Fruit fly (Drosophila melanogaster): ENCODE results near the gene CG8891.

Gene CG8891

dm6 chr2L:5002031-5002430 is 22.9 kb upstream of the CG8891 start:
- no peak for TF ChIP-seq CG17801 (GFP tag; optimal IDR thresholded peaks at IDR 0.05; ENCODE audit: partially characterized antibody)

DNA sequence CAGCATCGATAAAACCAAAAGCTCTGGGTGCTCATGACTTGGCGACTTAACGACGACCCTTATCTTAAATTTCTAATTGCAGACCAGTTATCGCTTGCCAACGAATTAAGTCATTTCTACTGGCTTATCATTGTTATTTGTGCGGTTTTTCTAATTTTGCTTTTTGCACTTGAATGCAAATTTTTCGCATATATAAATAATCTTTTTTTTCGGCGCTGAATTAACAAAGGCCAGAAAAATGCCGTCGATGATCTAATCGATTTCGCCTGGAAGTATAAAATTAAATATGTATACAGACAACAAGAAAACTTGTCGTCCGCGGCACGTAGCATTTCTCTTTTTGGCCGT is 22.4 kb upstream of the CG8891 start:
- TF ChIP-seq CG17801 (GFP tag; optimal IDR thresholded peaks at IDR 0.05; ENCODE audit: partially characterized antibody), result no peak

dm6 chr2L:5000919-5001581 is 21.9 kb upstream of the CG8891 start:
- no peak for TF ChIP-seq CG17801 (GFP tag; optimal IDR thresholded peaks at IDR 0.05; ENCODE audit: partially characterized antibody)

- TF ChIP-seq CG17801 (GFP tag; optimal IDR thresholded peaks at IDR 0.05; ENCODE audit: partially characterized antibody), result peak; percentile 77
Observed at dm6 chr2L:5000287-5000871, 21.2 kb upstream of the CG8891 start.

DNA sequence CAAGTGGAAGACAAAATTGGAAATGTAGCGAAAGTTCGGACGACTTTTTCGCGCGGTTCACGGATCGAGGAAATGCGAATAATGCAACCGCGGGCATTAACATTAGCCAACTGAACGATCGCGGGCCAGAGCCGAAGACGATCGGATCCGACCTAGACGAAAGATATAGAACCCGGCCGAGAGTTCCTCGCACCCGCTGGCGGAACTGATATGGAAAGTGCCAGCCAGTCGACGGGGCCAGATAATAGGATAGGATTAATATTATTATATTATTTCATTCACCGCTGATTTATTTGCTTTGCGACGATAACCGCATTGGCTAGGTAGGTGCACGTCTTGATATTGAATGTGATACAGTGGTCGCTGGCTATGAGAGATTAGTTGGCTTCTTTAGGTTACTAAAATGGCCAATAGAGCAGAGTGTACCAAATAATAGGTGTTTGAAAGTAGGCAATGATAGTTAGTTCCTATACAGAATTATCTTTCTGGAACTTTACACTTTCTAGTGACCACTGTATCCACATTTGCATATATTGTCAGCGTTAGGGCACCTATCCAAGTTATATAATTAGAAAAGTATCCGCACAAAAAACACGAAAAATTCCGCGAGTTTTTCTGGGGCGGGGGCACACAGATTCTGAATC is 20.3 kb upstream of the CG8891 start:
- TF ChIP-seq CG17801 (GFP tag; optimal IDR thresholded peaks at IDR 0.05; ENCODE audit: partially characterized antibody), result peak; percentile 77

dm6 chr2L:4998571-4999191 is 19.5 kb upstream of the CG8891 start:
- no peak for TF ChIP-seq CG17801 (GFP tag; optimal IDR thresholded peaks at IDR 0.05; ENCODE audit: partially characterized antibody)

DNA sequence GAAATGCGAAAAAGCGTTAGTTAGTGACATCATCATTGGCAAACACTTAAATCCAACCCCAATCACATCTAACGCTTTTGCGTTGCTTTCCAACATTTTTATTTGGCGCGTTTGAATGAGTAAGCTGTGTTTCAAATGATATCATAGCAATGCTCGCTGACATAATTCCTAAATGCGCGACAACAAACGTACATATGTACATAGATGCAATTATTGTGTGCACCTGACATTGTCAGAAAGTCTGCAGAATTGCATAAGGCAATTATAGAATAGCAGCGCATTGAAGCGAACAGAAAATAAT is 19.0 kb upstream of the CG8891 start:
- no peak for TF ChIP-seq CG17801 (GFP tag; optimal IDR thresholded peaks at IDR 0.05; ENCODE audit: partially characterized antibody)

DNA sequence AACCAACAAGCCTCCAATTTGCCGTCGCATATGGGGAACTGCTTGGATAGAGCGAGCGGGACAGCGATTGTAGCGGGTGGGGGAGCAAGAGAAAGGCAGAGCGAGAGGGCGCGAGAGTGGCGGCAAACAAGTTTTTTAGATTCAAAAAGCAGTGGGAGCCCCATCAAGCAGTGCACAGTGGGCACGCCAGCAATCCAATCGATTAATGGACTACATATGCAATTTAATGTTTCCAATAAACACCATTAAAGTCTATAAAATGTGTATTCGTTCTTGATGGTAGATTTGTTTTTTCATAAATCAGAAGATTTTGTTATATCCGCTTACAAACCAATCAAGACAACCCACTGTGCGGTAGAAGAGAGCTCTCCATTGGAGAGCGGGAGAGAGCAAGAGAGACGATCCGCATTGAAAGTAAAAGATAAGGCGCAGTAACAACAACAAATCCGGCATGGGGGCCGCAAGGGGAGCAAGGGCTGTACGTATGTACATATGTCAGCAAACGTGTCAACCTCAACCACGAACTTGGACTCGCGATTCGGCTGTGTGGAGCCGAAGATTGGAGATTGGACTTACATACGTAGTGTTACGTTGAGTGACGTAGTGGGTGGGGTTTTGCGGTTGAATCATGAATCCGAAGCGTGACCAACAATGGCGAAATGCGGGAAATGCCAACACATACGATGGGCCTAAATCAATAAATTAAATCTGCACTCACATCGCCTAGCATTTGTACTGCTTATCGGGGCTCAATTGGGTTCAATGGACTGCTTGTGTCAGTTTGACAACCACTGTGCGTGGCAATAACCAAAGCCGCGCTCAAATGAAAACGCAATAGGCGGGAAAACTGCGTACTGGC is 18.5 kb upstream of the CG8891 start:
- peak; percentile 93 for TF ChIP-seq CG17801 (GFP tag; optimal IDR thresholded peaks at IDR 0.05; ENCODE audit: partially characterized antibody)

dm6 chr2L:4996283-4996922 is 17.2 kb upstream of the CG8891 start:
- TF ChIP-seq CG17801 (GFP tag; optimal IDR thresholded peaks at IDR 0.05; ENCODE audit: partially characterized antibody), result no peak

- no peak for TF ChIP-seq CG17801 (GFP tag; optimal IDR thresholded peaks at IDR 0.05; ENCODE audit: partially characterized antibody)
Observed at dm6 chr2L:4995837-4996136, 16.6 kb upstream of the CG8891 start.

- no peak for TF ChIP-seq CG17801 (GFP tag; optimal IDR thresholded peaks at IDR 0.05; ENCODE audit: partially characterized antibody)
Observed at dm6 chr2L:4995010-4995836, 16.0 kb upstream of the CG8891 start.

DNA sequence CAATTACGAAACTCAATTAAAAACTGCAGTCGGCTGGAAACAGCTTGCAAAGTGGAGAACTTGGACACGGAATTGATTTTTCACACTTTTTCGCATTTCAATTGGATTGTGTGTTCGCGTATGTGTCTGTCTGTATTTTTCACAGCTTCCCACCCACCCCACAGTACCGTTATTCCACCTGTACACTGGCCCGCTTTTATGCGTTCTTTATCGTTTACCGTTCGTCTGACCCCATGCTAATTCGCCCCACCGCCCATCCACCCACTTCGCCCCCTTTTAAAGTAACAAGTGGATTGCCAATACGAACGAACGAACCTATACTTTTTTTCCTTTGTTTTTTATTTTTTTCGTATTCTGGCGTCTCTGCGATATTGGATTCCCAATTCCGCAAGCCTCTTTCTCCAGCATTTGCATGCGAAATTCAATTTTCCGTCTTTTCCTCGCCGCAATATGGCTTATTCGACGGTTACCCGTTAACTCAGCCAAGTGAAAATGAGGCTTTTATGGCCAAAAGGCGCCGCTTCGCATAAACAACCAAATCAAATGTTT is 3.0 kb upstream of the CG8891 start:
- no peak for TF ChIP-seq CG17801 (GFP tag; optimal IDR thresholded peaks at IDR 0.05; ENCODE audit: partially characterized antibody)

DNA sequence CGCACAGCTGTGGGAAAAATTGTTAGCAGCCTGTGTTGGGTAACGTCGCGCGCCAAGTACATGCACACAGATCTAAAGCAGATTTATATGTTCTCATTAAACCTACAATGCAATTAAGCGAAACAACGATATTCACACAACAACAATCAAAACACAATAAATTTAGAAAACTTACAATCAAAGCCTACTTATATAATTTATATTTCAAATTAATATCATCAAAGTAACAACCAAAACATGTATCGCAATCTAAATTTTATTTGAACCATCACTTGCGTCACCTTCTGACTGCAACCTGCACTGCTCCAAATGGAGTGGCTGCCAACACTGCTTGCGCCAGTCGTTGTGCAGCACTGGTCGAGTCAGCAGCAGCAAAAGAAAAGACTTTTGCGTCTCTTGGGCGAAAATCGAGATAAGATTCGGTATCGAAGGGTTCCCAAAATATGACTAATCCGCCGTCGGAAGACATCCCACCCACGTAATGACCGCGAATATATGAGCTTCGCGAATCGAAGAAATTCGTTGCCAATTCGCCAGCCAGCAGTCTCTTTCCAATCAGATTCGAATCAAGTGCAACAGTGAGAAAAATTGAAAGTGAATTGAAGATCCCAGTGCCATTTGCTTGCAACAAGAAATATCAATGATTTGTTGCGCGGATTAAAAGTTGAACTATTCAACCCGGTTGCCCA is 2.2 kb upstream of the CG8891 start, which contains the start of the genes CG8892 and CG34126:
Gene CG8892 (minus strand): TSS at position 315 of the 689 bp plus-strand sequence.
Gene CG34126 (plus strand): TSS at position 337 of the 689 bp plus-strand sequence.
- TF ChIP-seq CG17801 (GFP tag; optimal IDR thresholded peaks at IDR 0.05; ENCODE audit: partially characterized antibody), result peak; percentile 96

All from ovary, adult (tissue).